Fruit fly (Drosophila melanogaster) S2 (cell line): Measurements from ENCODE around the gene Acat2.

Experiments used
- CG8478 ChIP-seq: fragments of >200 bp; optimal IDR thresholded peaks from 2 replicates; lab custom pipeline; 2018
- CTCF ChIP-seq, 2 experiments: fragments of >200 bp; optimal IDR thresholded peaks; 2 replicates each; lab custom pipeline; 2018

- TF ChIP-seq CG8478 (no peak), CTCF (optimal IDR thresholded peaks at IDR 0.05; lab: Kevin White, UChicago) (no peak)
Measured at dm6 chr3L:1348248-1348647, 45.5 kb downstream of the Acat2 start.
